Worm (Caenorhabditis elegans) whole organism, L2 larva: ENCODE data around the gene unc-47.

Experiments used
- C34F6.9 ChIP-seq: fragments of 150-350 bp; optimal IDR thresholded peaks from 2 replicates; lab custom pipeline; 2014; ENCODE audit warnings: missing biosample characterization, missing genetic modification characterization
- F13H6.1 ChIP-seq: sonication (generic microtip); optimal IDR thresholded peaks from 2 replicates; lab custom pipeline; 2016; ENCODE audit warnings: missing genetic modification characterization, missing compliant biosample characterization
- R02D3.7 ChIP-seq: fragments of 150-350 bp; optimal IDR thresholded peaks from 2 replicates; lab custom pipeline; 2014; ENCODE audit warnings: missing biosample characterization, missing genetic modification characterization
- Y55F3AM.14 ChIP-seq: fragments of 200-800 bp; sonication (Bioruptor generic); optimal IDR thresholded peaks from 2 replicates; lab custom pipeline; 2018; ENCODE audit warnings: mild to moderate bottlenecking, missing genetic modification characterization, missing compliant biosample characterization
- ZK546.5 ChIP-seq: sonication (generic microtip); optimal IDR thresholded peaks from 2 replicates; lab custom pipeline; 2017; ENCODE audit warnings: missing biosample characterization, missing genetic modification characterization
- ceh-16 ChIP-seq: fragments of 150-350 bp; optimal IDR thresholded peaks from 2 replicates; lab custom pipeline; 2014; ENCODE audit warnings: missing biosample characterization, missing genetic modification characterization
- ceh-82 ChIP-seq: fragments of 150-350 bp; optimal IDR thresholded peaks from 2 replicates; lab custom pipeline; 2014; ENCODE audit warnings: missing biosample characterization, missing genetic modification characterization
- crh-2 ChIP-seq: sonication (generic microtip); optimal IDR thresholded peaks from 2 replicates; lab custom pipeline; 2017; ENCODE audit warnings: missing biosample characterization, missing genetic modification characterization
- dmd-4 ChIP-seq: sonication (generic microtip); optimal IDR thresholded peaks from 2 replicates; lab custom pipeline; 2017; ENCODE audit warnings: missing biosample characterization, missing genetic modification characterization
- egl-27 ChIP-seq: sonication (generic microtip); optimal IDR thresholded peaks from 3 replicates; lab custom pipeline; 2017; ENCODE audit warnings: missing biosample characterization, missing genetic modification reagents, missing genetic modification characterization
- elt-3 ChIP-seq: sonication (generic microtip); optimal IDR thresholded peaks from 2 replicates; lab custom pipeline; 2017; ENCODE audit warnings: missing biosample characterization, missing genetic modification characterization
- fos-1 ChIP-seq: fragments of 150-350 bp; optimal IDR thresholded peaks from 2 replicates; lab custom pipeline; 2014; ENCODE audit warnings: missing biosample characterization, missing genetic modification characterization
- lin-11 ChIP-seq: fragments of 150-350 bp; sonication (generic microtip); optimal IDR thresholded peaks from 2 replicates; lab custom pipeline; 2014; ENCODE audit warnings: missing biosample characterization, missing genetic modification characterization, inconsistent platforms, mixed read lengths
- lin-13 ChIP-seq: fragments of 150-350 bp; optimal IDR thresholded peaks from 2 replicates; lab custom pipeline; 2014; ENCODE audit warnings: missing biosample characterization, missing genetic modification reagents, missing genetic modification characterization
- lin-39 ChIP-seq: fragments of 150-350 bp; optimal IDR thresholded peaks from 2 replicates; lab custom pipeline; 2014; ENCODE audit warnings: missing biosample characterization, missing genetic modification reagents, missing genetic modification characterization
- lsy-2 ChIP-seq, 2 experiments: fragments of 150-350 bp in 1 of 2; sonication (generic microtip) in 1 of 2; optimal IDR thresholded peaks; 2 replicates each; lab custom pipeline; 2014 to 2017; ENCODE audit warnings: missing biosample characterization in 2 of 2, missing genetic modification characterization in 2 of 2
- mab-5 ChIP-seq: fragments of 150-350 bp; optimal IDR thresholded peaks from 2 replicates; lab custom pipeline; 2014; ENCODE audit warnings: missing biosample characterization, missing genetic modification characterization
- mdl-1 ChIP-seq, 2 experiments: fragments of 150-350 bp in 1 of 2; sonication (generic microtip) in 1 of 2; optimal IDR thresholded peaks; 2 replicates each; lab custom pipeline; 2017; ENCODE audit warnings: missing biosample characterization in 2 of 2, missing genetic modification characterization in 2 of 2
- nhr-10 ChIP-seq: sonication (generic microtip); optimal IDR thresholded peaks from 2 replicates; lab custom pipeline; 2017; ENCODE audit warnings: missing biosample characterization, missing genetic modification characterization
- nhr-11 ChIP-seq: fragments of 150-350 bp; optimal IDR thresholded peaks from 2 replicates; lab custom pipeline; 2014; ENCODE audit warnings: missing biosample characterization, missing genetic modification characterization
- nhr-129 ChIP-seq: fragments of 150-350 bp; optimal IDR thresholded peaks from 2 replicates; lab custom pipeline; 2014; ENCODE audit warnings: missing biosample characterization, missing genetic modification characterization
- nhr-21 ChIP-seq: fragments of 150-350 bp; optimal IDR thresholded peaks from 2 replicates; lab custom pipeline; 2014; ENCODE audit warnings: missing biosample characterization, missing genetic modification characterization
- nhr-23 ChIP-seq: fragments of 150-350 bp; optimal IDR thresholded peaks from 2 replicates; lab custom pipeline; 2014; ENCODE audit warnings: missing biosample characterization, missing genetic modification reagents, missing genetic modification characterization
- nhr-25 ChIP-seq: fragments of 150-350 bp; sonication (generic microtip); optimal IDR thresholded peaks from 3 replicates; lab custom pipeline; 2014; ENCODE audit warnings: missing biosample characterization, missing genetic modification characterization
- nhr-6 ChIP-seq: fragments of 150-350 bp; optimal IDR thresholded peaks from 2 replicates; lab custom pipeline; 2014; ENCODE audit warnings: missing biosample characterization, missing genetic modification characterization
- nhr-77 ChIP-seq: fragments of 150-350 bp; optimal IDR thresholded peaks from 2 replicates; lab custom pipeline; 2014; ENCODE audit warnings: missing biosample characterization, missing genetic modification characterization
- peb-1 ChIP-seq: fragments of 150-350 bp; optimal IDR thresholded peaks from 2 replicates; lab custom pipeline; 2014; ENCODE audit warnings: missing biosample characterization, missing genetic modification characterization
- sem-4 ChIP-seq: fragments of 150-350 bp; optimal IDR thresholded peaks from 2 replicates; lab custom pipeline; 2014; ENCODE audit warnings: missing biosample characterization, missing genetic modification reagents, missing genetic modification characterization
- sma-9 ChIP-seq, 2 experiments: fragments of 150-350 bp in 1 of 2; sonication (generic microtip) in 1 of 2; optimal IDR thresholded peaks; 2 replicates each; lab custom pipeline; 2014 to 2016; ENCODE audit warnings: missing genetic modification characterization in 2 of 2, mild to moderate bottlenecking in 1 of 2, missing biosample characterization in 1 of 2, missing compliant biosample characterization in 1 of 2, missing genetic modification reagents in 1 of 2, moderate library complexity in 1 of 2
- snpc-4 ChIP-seq: fragments of 150-350 bp; optimal IDR thresholded peaks from 2 replicates; lab custom pipeline; 2014; ENCODE audit warnings: missing biosample characterization, missing genetic modification characterization
- unc-55 ChIP-seq: fragments of 150-350 bp; sonication (generic microtip); optimal IDR thresholded peaks from 3 replicates; lab custom pipeline; 2014; ENCODE audit warnings: missing biosample characterization, missing genetic modification reagents, missing genetic modification characterization
- zag-1 ChIP-seq: fragments of 150-350 bp; optimal IDR thresholded peaks from 2 replicates; lab custom pipeline; 2014; ENCODE audit warnings: missing biosample characterization, missing genetic modification characterization
- ztf-11 ChIP-seq: sonication (generic microtip); optimal IDR thresholded peaks from 2 replicates; lab custom pipeline; 2017; ENCODE audit warnings: missing biosample characterization, missing genetic modification characterization
- ztf-4 ChIP-seq: fragments of 150-350 bp; optimal IDR thresholded peaks from 2 replicates; lab custom pipeline; 2014; ENCODE audit warnings: missing biosample characterization, missing genetic modification characterization

Gene unc-47

DNA sequence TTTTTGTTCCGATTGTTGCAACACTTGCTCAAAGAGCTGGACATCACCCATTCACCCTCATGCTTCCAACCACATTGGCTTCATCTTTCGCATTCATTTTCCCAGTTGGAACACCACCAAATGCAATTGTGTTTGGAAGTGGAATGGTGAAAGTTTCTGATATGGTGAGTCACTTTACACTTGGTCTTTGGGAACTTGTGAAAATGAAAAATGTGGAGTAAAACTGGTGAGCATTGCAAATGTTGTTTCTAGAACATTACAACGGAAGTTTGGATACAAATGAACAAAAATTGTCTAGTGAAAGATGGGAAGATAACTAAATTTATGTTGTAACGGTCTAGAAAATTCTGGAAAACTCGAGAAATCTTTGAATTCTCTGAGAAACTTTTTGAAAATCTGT is 29.8 kb downstream of the unc-47 start:
- TF ChIP-seq mdl-1 (tag; optimal IDR thresholded peaks at IDR 0.05; lab: Kevin White, UChicago) (no peak), nhr-25 (tag; lab: Kevin White, UChicago) (no peak), peb-1 (tag; lab: Kevin White, UChicago) (no peak), zag-1 (tag; lab: Kevin White, UChicago) (no peak), dmd-4 (tag; lab: Kevin White, UChicago) (no peak), crh-2 (tag; lab: Kevin White, UChicago) (no peak), sma-9 (GFP tag; optimal IDR thresholded peaks at IDR 0.05; lab: Kevin White, UChicago) (no peak), sma-9 (tag; optimal IDR thresholded peaks at IDR 0.05; lab: Kevin White, UChicago) (no peak), unc-55 (GFP tag; lab: Kevin White, UChicago) (no peak), F13H6.1 (tag; lab: Kevin White, UChicago) (no peak), nhr-10 (no peak), nhr-21 (no peak), lin-11 (no peak)

DNA sequence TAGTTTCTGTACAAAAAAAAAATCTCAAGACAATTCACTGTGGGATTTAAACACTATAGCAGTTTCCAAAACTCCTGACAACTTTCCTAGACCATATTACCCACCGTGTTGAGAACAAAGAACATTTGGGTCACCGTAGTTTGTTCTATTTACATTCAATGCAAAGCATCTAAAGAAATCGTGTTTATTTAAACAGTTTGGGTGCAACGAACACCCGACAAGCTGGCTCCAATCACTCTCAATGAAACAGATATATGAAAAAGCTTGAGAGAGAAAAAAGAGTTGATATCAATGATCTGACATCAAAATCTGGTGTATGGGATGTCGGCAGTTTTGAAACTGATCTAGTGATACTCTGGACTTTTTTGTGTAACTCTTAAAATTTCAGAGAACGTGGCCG is 31.1 kb downstream of the unc-47 start:
- no peak for TF ChIP-seq R02D3.7 (tag; lab: Kevin White, UChicago)
- no peak for TF ChIP-seq peb-1 (tag; lab: Kevin White, UChicago)
- peak; percentile 20 for TF ChIP-seq sma-9 (GFP tag; optimal IDR thresholded peaks at IDR 0.05; lab: Kevin White, UChicago)
- TF ChIP-seq sma-9 (tag; optimal IDR thresholded peaks at IDR 0.05; lab: Kevin White, UChicago), result no peak
- no peak for TF ChIP-seq Y55F3AM.14
- TF ChIP-seq nhr-23, result no peak
- TF ChIP-seq dmd-4 (tag; lab: Kevin White, UChicago), result no peak
- no peak for TF ChIP-seq crh-2 (tag; lab: Kevin White, UChicago)
- peak; percentile 39 for TF ChIP-seq F13H6.1 (tag; lab: Kevin White, UChicago)
- no peak for TF ChIP-seq ztf-4 (tag; lab: Kevin White, UChicago)
- TF ChIP-seq ztf-11 (tag; lab: Kevin White, UChicago), result no peak
- no peak for TF ChIP-seq nhr-77 (tag; lab: Kevin White, UChicago)
- no peak for TF ChIP-seq lin-39 (tag; lab: Kevin White, UChicago)
- no peak for TF ChIP-seq fos-1 (tag; lab: Kevin White, UChicago)
- peak in 1 of 2 experiments; percentile 20 for TF ChIP-seq lsy-2 (tag; optimal IDR thresholded peaks at IDR 0.05; lab: Kevin White, UChicago)
- no peak for TF ChIP-seq ceh-82 (tag; lab: Kevin White, UChicago)

DNA sequence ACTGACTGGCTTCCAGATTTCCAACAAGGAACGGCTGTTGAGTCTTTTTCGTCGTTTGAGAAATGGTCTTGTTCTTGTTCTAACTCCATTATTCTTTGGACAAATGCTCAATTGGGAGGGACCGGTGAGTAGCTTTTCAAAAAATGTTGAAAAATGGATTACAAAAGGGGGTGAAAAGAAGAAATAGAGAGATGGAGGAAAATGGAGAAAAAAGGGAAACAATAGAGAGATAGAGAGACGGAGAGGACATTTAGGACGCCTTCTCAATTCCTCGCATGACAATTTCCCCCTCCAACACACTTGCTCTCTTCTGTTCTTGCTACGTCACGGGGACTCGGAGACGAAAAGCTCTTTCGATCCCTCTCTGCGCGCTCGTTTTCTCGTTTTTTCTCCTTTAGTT is 33.1 kb downstream of the unc-47 start:
- TF ChIP-seq lsy-2 (tag; optimal IDR thresholded peaks at IDR 0.05; lab: Kevin White, UChicago) (peak in 1 of 2 experiments; percentile 72), zag-1 (tag; lab: Kevin White, UChicago) (peak; percentile 74), snpc-4 (tag; lab: Kevin White, UChicago) (peak; percentile 22), mab-5 (tag; lab: Kevin White, UChicago) (peak; percentile 48), sma-9 (GFP tag; optimal IDR thresholded peaks at IDR 0.05; lab: Kevin White, UChicago) (peak; percentile 69), sma-9 (tag; optimal IDR thresholded peaks at IDR 0.05; lab: Kevin White, UChicago) (no peak), ceh-82 (tag; lab: Kevin White, UChicago) (no peak), ztf-4 (tag; lab: Kevin White, UChicago) (peak; percentile 26), crh-2 (tag; lab: Kevin White, UChicago) (peak; percentile 67), nhr-129 (tag; lab: Kevin White, UChicago) (peak; percentile 81), egl-27 (peak; percentile 25), nhr-6 (tag; lab: Kevin White, UChicago) (peak; percentile 64), unc-55 (GFP tag; lab: Kevin White, UChicago) (peak; percentile 90), fos-1 (tag; lab: Kevin White, UChicago) (no peak), C34F6.9 (tag; lab: Kevin White, UChicago) (peak; percentile 77), lin-11 (peak; percentile 11), nhr-10 (no peak), F13H6.1 (tag; lab: Kevin White, UChicago) (peak; percentile 58), sem-4 (peak; percentile 59), nhr-11 (no peak), mdl-1 (tag; optimal IDR thresholded peaks at IDR 0.05; lab: Kevin White, UChicago) (peak in 1 of 2 experiments; percentile 56), lin-13 (GFP tag; lab: Kevin White, UChicago) (peak; percentile 26), ceh-16 (tag; lab: Kevin White, UChicago) (no peak)

ce11 chrIII:10152495-10152894 is 33.6 kb downstream of the unc-47 start, which contains the start of gene nac-3:
Gene nac-3 (plus strand): TSS chrIII:10152795.
- TF ChIP-seq ZK546.5 (tag; lab: Kevin White, UChicago) (no peak), elt-3 (tag; lab: Kevin White, UChicago) (no peak), R02D3.7 (tag; lab: Kevin White, UChicago) (no peak)
- TF ChIP-seq, all 48 proteins: peak for 0
